Worm (Caenorhabditis elegans) whole organism, mixed stage, embryonic: ENCODE data around the gene K08H2.10.

Experiments
- M03D4.4 ChIP-seq: sonication (generic microtip); optimal IDR thresholded peaks from 2 replicates; lab custom pipeline; 2017; ENCODE audit warnings: mild to moderate bottlenecking, missing genetic modification characterization, missing compliant biosample characterization
- bed-3 ChIP-seq: fragments of 200-800 bp; sonication (Bioruptor generic); optimal IDR thresholded peaks from 3 replicates; lab custom pipeline; 2018; ENCODE audit warnings: mild to moderate bottlenecking, missing genetic modification characterization, moderate library complexity, missing compliant biosample characterization
- blmp-1 ChIP-seq: fragments of 150-350 bp; optimal IDR thresholded peaks from 2 replicates; lab custom pipeline; 2014; ENCODE audit warnings: missing biosample characterization, missing genetic modification characterization
- ceh-39 ChIP-seq: fragments of 150-350 bp; optimal IDR thresholded peaks from 2 replicates; lab custom pipeline; 2014; ENCODE audit warnings: missing biosample characterization, missing genetic modification characterization
- ceh-43 ChIP-seq: fragments of 200-800 bp; sonication (Bioruptor generic); optimal IDR thresholded peaks from 2 replicates; lab custom pipeline; 2018; ENCODE audit warnings: mild to moderate bottlenecking, missing genetic modification characterization, moderate library complexity, missing compliant biosample characterization
- ces-1 ChIP-seq: fragments of 150-350 bp; optimal IDR thresholded peaks from 2 replicates; lab custom pipeline; 2014; ENCODE audit warnings: missing biosample characterization, missing genetic modification reagents, missing genetic modification characterization
- cnd-1 ChIP-seq: fragments of 200-800 bp; sonication (Bioruptor generic); optimal IDR thresholded peaks from 2 replicates; lab custom pipeline; 2018; ENCODE audit warnings: mild to moderate bottlenecking, missing genetic modification characterization, missing compliant biosample characterization
- drap-1 ChIP-seq: fragments of 200-800 bp; sonication (Bioruptor generic); optimal IDR thresholded peaks from 3 replicates; lab custom pipeline; 2018; ENCODE audit warnings: mild to moderate bottlenecking, missing genetic modification characterization, missing compliant biosample characterization
- elt-3 ChIP-seq: fragments of 150-350 bp; optimal IDR thresholded peaks from 2 replicates; lab custom pipeline; 2014; ENCODE audit warnings: missing biosample characterization, missing genetic modification characterization
- flh-1 ChIP-seq: fragments of 200-800 bp; sonication (Bioruptor generic); optimal IDR thresholded peaks from 2 replicates; lab custom pipeline; 2018; ENCODE audit warnings: mild to moderate bottlenecking, missing genetic modification characterization, moderate library complexity, missing compliant biosample characterization
- ham-2 ChIP-seq: fragments of 200-800 bp; sonication (Bioruptor generic); optimal IDR thresholded peaks from 2 replicates; lab custom pipeline; 2018; ENCODE audit warnings: mild to moderate bottlenecking, missing genetic modification characterization, missing compliant biosample characterization
- hlh-1 ChIP-seq: fragments of 150-350 bp; optimal IDR thresholded peaks from 2 replicates; lab custom pipeline; 2014; ENCODE audit warnings: missing biosample characterization, missing genetic modification reagents, missing genetic modification characterization
- lin-13 ChIP-seq: fragments of 150-350 bp; optimal IDR thresholded peaks from 2 replicates; lab custom pipeline; 2014; ENCODE audit warnings: missing biosample characterization, missing genetic modification characterization
- lin-32 ChIP-seq: fragments of 200-800 bp; sonication (Bioruptor generic); optimal IDR thresholded peaks from 2 replicates; lab custom pipeline; 2018; ENCODE audit warnings: mild to moderate bottlenecking, missing genetic modification characterization, missing compliant biosample characterization
- lsy-2 ChIP-seq: fragments of 150-350 bp; optimal IDR thresholded peaks from 2 replicates; lab custom pipeline; 2014; ENCODE audit warnings: missing biosample characterization, missing genetic modification characterization
- mab-5 ChIP-seq: fragments of 150-350 bp; optimal IDR thresholded peaks from 2 replicates; lab custom pipeline; 2014; ENCODE audit warnings: missing biosample characterization, missing genetic modification characterization
- mep-1 ChIP-seq: fragments of 150-350 bp; optimal IDR thresholded peaks from 2 replicates; lab custom pipeline; 2017; ENCODE audit warnings: missing biosample characterization, missing genetic modification reagents, missing genetic modification characterization, inconsistent platforms
- mls-2 ChIP-seq: sonication (generic microtip); optimal IDR thresholded peaks from 2 replicates; lab custom pipeline; 2016; ENCODE audit warnings: mild to moderate bottlenecking, missing genetic modification characterization, moderate library complexity, missing compliant biosample characterization
- nhr-12 ChIP-seq: fragments of 150-350 bp; optimal IDR thresholded peaks from 2 replicates; lab custom pipeline; 2014; ENCODE audit warnings: missing biosample characterization, missing genetic modification characterization
- nhr-2 ChIP-seq: fragments of 150-350 bp; optimal IDR thresholded peaks from 2 replicates; lab custom pipeline; 2014; ENCODE audit warnings: missing biosample characterization, missing genetic modification characterization
- nhr-237 ChIP-seq: fragments of 150-350 bp; optimal IDR thresholded peaks from 2 replicates; lab custom pipeline; 2014; ENCODE audit warnings: missing biosample characterization, missing genetic modification characterization
- nhr-28 ChIP-seq: fragments of 150-350 bp; optimal IDR thresholded peaks from 2 replicates; lab custom pipeline; 2014; ENCODE audit warnings: missing biosample characterization, missing genetic modification characterization
- nhr-76 ChIP-seq: sonication (generic microtip); optimal IDR thresholded peaks from 2 replicates; lab custom pipeline; 2017; ENCODE audit warnings: missing biosample characterization, missing genetic modification characterization
- sem-2 ChIP-seq: fragments of 200-800 bp; sonication (Bioruptor generic); optimal IDR thresholded peaks from 2 replicates; lab custom pipeline; 2018; ENCODE audit warnings: mild to moderate bottlenecking, missing genetic modification characterization, missing compliant biosample characterization
- snpc-4 ChIP-seq: fragments of 150-350 bp; optimal IDR thresholded peaks from 2 replicates; lab custom pipeline; 2014; ENCODE audit warnings: missing biosample characterization, missing genetic modification characterization
- sptf-1 ChIP-seq: sonication (generic microtip); optimal IDR thresholded peaks from 2 replicates; lab custom pipeline; 2017; ENCODE audit warnings: mild to moderate bottlenecking, missing genetic modification characterization, moderate library complexity, missing compliant biosample characterization
- tbx-8 ChIP-seq: fragments of 200-800 bp; sonication (Bioruptor generic); optimal IDR thresholded peaks from 2 replicates; lab custom pipeline; 2018; ENCODE audit warnings: mild to moderate bottlenecking, missing genetic modification characterization, moderate library complexity, missing compliant biosample characterization
- unc-120 ChIP-seq: sonication (generic microtip); optimal IDR thresholded peaks from 2 replicates; lab custom pipeline; 2017; ENCODE audit warnings: missing genetic modification characterization, missing compliant biosample characterization; ENCODE audit not compliant: poor library complexity, severe bottlenecking
- unc-39 ChIP-seq: fragments of 150-350 bp; optimal IDR thresholded peaks from 2 replicates; lab custom pipeline; 2014; ENCODE audit warnings: missing biosample characterization, missing genetic modification characterization
- unc-62 ChIP-seq: fragments of 150-350 bp; optimal IDR thresholded peaks from 2 replicates; lab custom pipeline; 2014; ENCODE audit warnings: missing biosample characterization, missing genetic modification reagents, missing genetic modification characterization
- zip-8 ChIP-seq: fragments of 150-350 bp; optimal IDR thresholded peaks from 2 replicates; lab custom pipeline; 2014; ENCODE audit warnings: missing biosample characterization, missing genetic modification characterization

K08H2.10 gene

DNA sequence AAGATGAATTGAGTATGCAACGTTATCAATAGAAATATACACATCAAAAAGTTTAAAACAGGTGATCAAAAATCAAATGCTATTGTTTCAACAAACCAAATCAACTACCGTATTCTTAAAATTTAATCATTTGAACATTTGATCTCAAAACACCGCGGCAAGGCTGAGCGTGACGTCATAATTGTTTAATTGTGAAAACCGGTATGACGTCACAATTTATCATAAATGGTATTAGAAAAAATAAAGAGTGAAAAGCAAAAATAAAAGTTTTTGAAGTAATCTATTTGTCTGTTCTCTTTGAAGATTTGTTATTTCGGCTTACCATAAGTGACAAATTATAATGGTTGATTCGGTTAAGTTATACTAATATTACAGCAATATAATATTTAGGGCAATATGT is 29.8 kb upstream of the K08H2.10 start:
- peak; percentile 99 for TF ChIP-seq zip-8
- TF ChIP-seq nhr-12 (tag; lab: Kevin White, UChicago) = no peak

DNA sequence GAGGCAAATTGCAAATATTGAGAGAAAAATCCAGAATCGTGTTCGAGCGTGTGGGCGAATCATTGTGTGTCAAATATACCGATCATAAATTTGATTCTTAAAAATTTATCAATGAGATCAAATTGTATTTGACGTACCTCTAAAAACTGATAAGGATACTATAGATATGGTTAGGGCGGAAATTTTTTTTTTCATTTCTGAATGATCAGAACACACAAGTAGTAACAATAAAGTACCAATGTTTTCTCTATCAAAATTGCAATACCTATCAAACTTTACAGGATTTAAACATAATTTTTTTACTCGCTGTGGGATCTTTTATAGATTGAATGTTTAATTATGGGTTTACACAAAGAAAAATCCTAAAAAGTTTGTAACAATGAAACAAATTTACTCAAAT is 25.3 kb upstream of the K08H2.10 start, which contains the start of gene bgnt-1.5:
bgnt-1.5 (minus strand) TSS at position 101 of the 400 bp plus-strand sequence.
- TF ChIP-seq bed-3 = no peak
- TF ChIP-seq mep-1 (tag; lab: Kevin White, UChicago) = no peak
- TF ChIP-seq unc-120 (tag; lab: Kevin White, UChicago) = no peak
- TF ChIP-seq cnd-1 (tag; lab: Kevin White, UChicago) = no peak
- TF ChIP-seq mls-2 (tag; lab: Kevin White, UChicago) = no peak
- no peak for TF ChIP-seq drap-1 (GFP tag; lab: Kevin White, UChicago)
- no peak for TF ChIP-seq ham-2 (GFP tag; lab: Kevin White, UChicago)
- TF ChIP-seq tbx-8 (GFP tag; lab: Kevin White, UChicago) = no peak
- TF ChIP-seq unc-39 = no peak
- no peak for TF ChIP-seq sptf-1 (tag; lab: Kevin White, UChicago)
- TF ChIP-seq snpc-4 (tag; lab: Kevin White, UChicago) = no peak
- no peak for TF ChIP-seq lin-13 (tag; lab: Kevin White, UChicago)
- no peak for TF ChIP-seq lin-32 (GFP tag; lab: Kevin White, UChicago)
- no peak for TF ChIP-seq sem-2 (GFP tag; lab: Kevin White, UChicago)
- no peak for TF ChIP-seq nhr-28
- no peak for TF ChIP-seq nhr-2 (tag; lab: Kevin White, UChicago)
- no peak for TF ChIP-seq nhr-76
- no peak for TF ChIP-seq unc-62 (GFP tag; lab: Kevin White, UChicago)
- TF ChIP-seq lsy-2 (tag; lab: Kevin White, UChicago) = no peak
- no peak for TF ChIP-seq ceh-43 (GFP tag; lab: Kevin White, UChicago)
- TF ChIP-seq, all 35 proteins: peak for 0

DNA sequence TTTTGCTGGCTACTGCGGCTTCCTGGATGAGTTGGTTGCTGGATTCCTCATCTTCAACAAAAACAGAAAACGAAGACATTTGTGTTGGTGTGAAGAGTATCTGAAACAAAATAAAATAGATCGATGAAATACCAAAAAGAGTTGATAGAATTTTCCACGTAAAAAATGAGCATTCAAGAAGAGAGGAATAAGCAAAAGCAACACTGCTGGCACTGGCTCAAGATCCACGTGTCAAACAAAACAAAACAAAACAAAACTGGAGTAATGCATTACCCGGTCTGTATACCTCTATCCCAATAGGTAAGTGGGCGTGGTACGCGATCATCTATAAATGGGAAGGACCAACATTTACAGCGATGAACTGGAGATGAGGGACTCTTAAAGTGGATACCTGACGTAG is 22.7 kb upstream of the K08H2.10 start, which contains the start of gene K08H2.2:
K08H2.2 (minus strand) TSS at position 101 of the 400 bp plus-strand sequence.
- TF ChIP-seq hlh-1 (tag; lab: Kevin White, UChicago) (no peak), mls-2 (tag; lab: Kevin White, UChicago) (no peak), unc-39 (no peak), nhr-28 (no peak), blmp-1 (no peak), nhr-76 (no peak), tbx-8 (GFP tag; lab: Kevin White, UChicago) (no peak), sem-2 (GFP tag; lab: Kevin White, UChicago) (no peak), mab-5 (tag; lab: Kevin White, UChicago) (no peak), zip-8 (no peak), nhr-12 (tag; lab: Kevin White, UChicago) (no peak), lsy-2 (tag; lab: Kevin White, UChicago) (no peak), bed-3 (no peak), elt-3 (tag; lab: Kevin White, UChicago) (no peak), unc-62 (GFP tag; lab: Kevin White, UChicago) (no peak), ces-1 (GFP tag; lab: Kevin White, UChicago) (no peak), M03D4.4 (tag; lab: Kevin White, UChicago) (no peak), snpc-4 (tag; lab: Kevin White, UChicago) (no peak), ham-2 (GFP tag; lab: Kevin White, UChicago) (no peak), nhr-237 (tag; lab: Kevin White, UChicago) (no peak)

DNA sequence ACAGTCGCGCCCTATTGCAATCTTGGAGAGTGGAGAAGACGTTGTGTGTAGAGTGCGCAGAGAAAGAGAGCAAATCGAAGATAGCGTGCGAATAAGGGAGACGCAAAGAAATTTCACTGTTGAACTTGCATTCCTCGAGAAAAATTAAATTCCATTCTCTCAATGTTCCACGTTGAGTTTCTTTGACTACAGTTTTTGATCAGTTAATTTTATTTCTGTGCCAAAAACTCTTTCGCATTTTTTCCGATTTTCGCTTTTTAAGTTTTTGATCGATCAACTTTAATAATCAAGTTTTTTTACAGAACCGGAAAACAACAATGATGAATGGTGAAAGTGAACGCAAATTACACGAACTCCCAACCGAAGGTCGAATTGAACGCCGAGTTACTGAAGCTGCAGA is 20.5 kb upstream of the K08H2.10 start, which contains the start of gene K08H2.3:
K08H2.3 (plus strand) TSS at position 301 of the 400 bp plus-strand sequence.
- no peak for TF ChIP-seq unc-62 (GFP tag; lab: Kevin White, UChicago)
- no peak for TF ChIP-seq snpc-4 (tag; lab: Kevin White, UChicago)
- no peak for TF ChIP-seq tbx-8 (GFP tag; lab: Kevin White, UChicago)
- no peak for TF ChIP-seq nhr-76
- TF ChIP-seq bed-3 = no peak
- no peak for TF ChIP-seq drap-1 (GFP tag; lab: Kevin White, UChicago)
- no peak for TF ChIP-seq lin-32 (GFP tag; lab: Kevin White, UChicago)
- TF ChIP-seq mab-5 (tag; lab: Kevin White, UChicago) = no peak
- no peak for TF ChIP-seq lin-13 (tag; lab: Kevin White, UChicago)
- TF ChIP-seq flh-1 = no peak
- TF ChIP-seq ceh-43 (GFP tag; lab: Kevin White, UChicago) = no peak
- TF ChIP-seq hlh-1 (tag; lab: Kevin White, UChicago) = no peak
- TF ChIP-seq ces-1 (GFP tag; lab: Kevin White, UChicago) = no peak

DNA sequence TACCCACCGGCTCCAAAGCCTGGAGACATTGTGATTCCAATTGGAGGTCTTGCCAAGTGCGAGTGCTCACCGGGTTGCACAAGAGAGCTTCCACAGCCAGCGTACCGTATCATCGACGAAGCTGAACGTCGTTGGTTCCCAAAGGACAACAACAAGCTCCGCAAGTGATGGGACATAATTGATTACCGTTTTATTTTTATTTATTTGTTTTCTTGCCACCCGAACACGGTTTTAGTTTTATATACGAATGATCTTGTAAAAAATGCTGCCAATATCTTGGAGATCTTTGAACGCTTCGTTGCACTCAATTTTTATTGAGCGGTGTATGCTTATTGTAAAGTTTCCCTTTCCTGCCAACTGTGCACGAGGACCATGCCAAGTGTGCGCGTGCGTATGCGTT is 19.4 kb upstream of the K08H2.10 start, which contains the start of gene K08H2.4:
K08H2.4 (plus strand) TSS at position 301 of the 400 bp plus-strand sequence.
- TF ChIP-seq hlh-1 (tag; lab: Kevin White, UChicago) = peak; percentile 33
- TF ChIP-seq ceh-39 = peak; percentile 21
- TF ChIP-seq ceh-43 (GFP tag; lab: Kevin White, UChicago) = no peak
- TF ChIP-seq ham-2 (GFP tag; lab: Kevin White, UChicago) = no peak
